Fruit fly (Drosophila melanogaster): ENCODE measurements around the gene Ir10a.
A peak's percentile ranks its signal among the peaks of the same experiment; 100 is the strongest.

Ir10a gene

dm6 chrX:11338047-11338747, 27.2 kb upstream of the Ir10a start (continued):
- TF ChIP-seq Lhr (GFP tag; optimal IDR thresholded peaks at IDR 0.05) (no peak), gt (GFP tag; IDR thresholded peaks at IDR 0.05) (no peak), CG4360 (GFP tag; IDR thresholded peaks at IDR 0.05) (peak; percentile 23; the same call in 1 of the 2 replicates), CG30020 (tag; optimal IDR thresholded peaks at IDR 0.05) (no peak), pb (GFP tag; optimal IDR thresholded peaks at IDR 0.05) (peak; percentile 46), B-H1 (GFP tag; IDR thresholded peaks at IDR 0.05) (no peak), CkIIα-i1 (GFP tag; IDR thresholded peaks at IDR 0.05) (no peak), Sox100B (GFP tag; optimal IDR thresholded peaks at IDR 0.05) (peak; percentile 39), CG17359 (tag; optimal IDR thresholded peaks at IDR 0.05) (peak; percentile 61), NK7.1 (GFP tag; optimal IDR thresholded peaks at IDR 0.05) (peak; percentile 78), unc-4 (GFP tag; IDR thresholded peaks at IDR 0.05; ENCODE audit: partially characterized antibody) (no peak)

DNA sequence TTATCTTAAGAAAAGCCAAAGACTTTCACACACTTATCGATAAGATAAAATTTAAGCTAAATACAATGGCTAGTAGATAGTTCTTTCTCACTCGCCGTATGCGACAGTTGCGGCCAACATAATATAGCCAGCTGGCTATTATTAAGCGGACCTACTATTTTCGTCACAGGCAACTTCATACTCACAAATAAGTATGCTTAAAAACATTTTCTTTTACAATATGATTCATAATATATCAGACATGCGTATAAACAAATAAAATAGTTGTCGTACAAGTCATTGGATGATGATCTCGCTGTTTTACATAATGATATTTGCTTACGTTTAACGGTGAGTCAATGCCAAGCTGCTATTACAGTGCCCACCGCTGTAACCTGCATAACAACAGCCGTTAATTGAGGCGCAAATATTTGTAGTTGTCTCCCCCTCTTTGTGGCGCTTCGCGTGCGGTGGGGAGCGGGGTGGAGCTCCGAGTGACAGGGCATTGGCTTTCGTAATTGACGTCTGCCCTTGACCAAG, 15.3 kb upstream of the Ir10a start:
- TF ChIP-seq CG2889 (GFP tag; IDR thresholded peaks at IDR 0.05) (peak; percentile 49; the same call in 1 of the 3 replicates), bbx (GFP tag; IDR thresholded peaks at IDR 0.05; ENCODE audit: partially characterized antibody) (no peak), CG3065 (GFP tag; optimal IDR thresholded peaks at IDR 0.05) (no peak), vvl (GFP tag; IDR thresholded peaks at IDR 0.05) (peak; percentile 49; the same call in 1 of the 2 replicates), Nf-YB (GFP tag; optimal IDR thresholded peaks at IDR 0.05) (peak; percentile 7), CG12155 (GFP tag; optimal IDR thresholded peaks at IDR 0.05) (peak; percentile 66), tin (GFP tag; optimal IDR thresholded peaks at IDR 0.05) (peak; percentile 21), Myb (GFP tag; optimal IDR thresholded peaks at IDR 0.05) (peak; percentile 32), CG8924 (tag; optimal IDR thresholded peaks at IDR 0.05) (peak; percentile 56), pita (GFP tag; optimal IDR thresholded peaks at IDR 0.05) (no peak), Mad (GFP tag; optimal IDR thresholded peaks at IDR 0.05) (peak; percentile 39), CG8944 (GFP tag; optimal IDR thresholded peaks at IDR 0.05) (peak; percentile 36), CG18476 (GFP tag; optimal IDR thresholded peaks at IDR 0.05) (peak; percentile 30), CG7745 (tag; optimal IDR thresholded peaks at IDR 0.05) (no peak), CG10274 (GFP tag; optimal IDR thresholded peaks at IDR 0.05) (peak; percentile 37), Ssrp (tag; optimal IDR thresholded peaks at IDR 0.05) (peak; percentile 60), Gsc (GFP tag; IDR thresholded peaks at IDR 0.05) (no peak), slp2 (GFP tag; optimal IDR thresholded peaks at IDR 0.05) (peak; percentile 15), lov (optimal IDR thresholded peaks at IDR 0.05) (no peak), lov (GFP tag; IDR thresholded peaks at IDR 0.05) (no peak), Opbp (GFP tag; IDR thresholded peaks at IDR 0.05; ENCODE audit: partially characterized antibody) (no peak), peb (GFP tag; IDR thresholded peaks at IDR 0.05) (peak; percentile 54), CG10321 (GFP tag; IDR thresholded peaks at IDR 0.05) (no peak), usp (GFP tag; optimal IDR thresholded peaks at IDR 0.05) (no peak), CG8359 (GFP tag; optimal IDR thresholded peaks at IDR 0.05; ENCODE audit: borderline replicate concordance) (peak; percentile 51), pb (GFP tag; optimal IDR thresholded peaks at IDR 0.05) (peak; percentile 47), CG15601 (tag; optimal IDR thresholded peaks at IDR 0.05) (peak; percentile 56), Elba2 (GFP tag; optimal IDR thresholded peaks at IDR 0.05) (no peak), danr (GFP tag; IDR thresholded peaks at IDR 0.05) (0 out of 2 replicates have a peak, but pooled peaks have one; percentile 37), pros (GFP tag; optimal IDR thresholded peaks at IDR 0.05) (peak; percentile 14), Meics (GFP tag; optimal IDR thresholded peaks at IDR 0.05) (peak; percentile 71), CG11696 (GFP tag; IDR thresholded peaks at IDR 0.05) (peak; percentile 89), D19B (GFP tag; optimal IDR thresholded peaks at IDR 0.05) (peak; percentile 33), schlank (tag; optimal IDR thresholded peaks at IDR 0.05) (peak; percentile 65), CG3847 (GFP tag; IDR thresholded peaks at IDR 0.05) (no peak; the same call in 1 of the 2 replicates), E2f1 (GFP tag; IDR thresholded peaks at IDR 0.05) (peak; percentile 54), sim (GFP tag; IDR thresholded peaks at IDR 0.05) (no peak), yki (optimal IDR thresholded peaks at IDR 0.05) (no peak), wdn (GFP tag; IDR thresholded peaks at IDR 0.05) (no peak)
